Worm (Caenorhabditis elegans): ENCODE measurements around the gene str-188.

- TF ChIP-seq scrt-1 (GFP tag; IDR thresholded peaks at IDR 0.05) (no peak), ama-1 (optimal IDR thresholded peaks at IDR 0.05) (no peak), ceh-36 (tag; optimal IDR thresholded peaks at IDR 0.05) (no peak), ceh-13 (GFP tag; optimal IDR thresholded peaks at IDR 0.05) (no peak), F13C5.2 (tag; optimal IDR thresholded peaks at IDR 0.05) (no peak), tbx-11 (GFP tag; IDR thresholded peaks at IDR 0.05) (no peak), tbx-37 (GFP tag; conservative IDR thresholded peaks at IDR 0.05) (no peak), hmg-4 (GFP tag; optimal IDR thresholded peaks at IDR 0.05) (no peak), pes-1 (GFP tag; IDR thresholded peaks at IDR 0.05) (no peak), hmbx-1 (tag; optimal IDR thresholded peaks at IDR 0.05) (no peak), flt-1 (GFP tag; IDR thresholded peaks at IDR 0.05) (no peak), tra-4 (tag; optimal IDR thresholded peaks at IDR 0.05) (no peak), aly-1 (tag; optimal IDR thresholded peaks at IDR 0.05) (no peak), B0310.2 (tag; optimal IDR thresholded peaks at IDR 0.05) (no peak)
These were observed 14.6 kb upstream of the str-188 start for ce11 chrV:9701861-9702260.

All from whole organism, early embryonic.